Worm (Caenorhabditis elegans) whole organism, young adult: Measurements from ENCODE around the gene spat-1.

ENCODE experiments used
- F57C9.4 ChIP-seq: sonication (generic microtip); optimal IDR thresholded peaks from 2 replicates; lab custom pipeline; 2017; ENCODE audit warnings: mild to moderate bottlenecking, missing genetic modification characterization, missing compliant biosample characterization
- die-1 ChIP-seq: sonication (generic microtip); optimal IDR thresholded peaks from 2 replicates; lab custom pipeline; 2016; ENCODE audit warnings: missing genotype, mild to moderate bottlenecking, missing genetic modification characterization, missing compliant biosample characterization
- nhr-120 ChIP-seq: fragments of 200-800 bp; sonication (Bioruptor generic); IDR thresholded peaks from 2 replicates; pipeline ENCODE4 v1.3.6; 2022; ENCODE audit warnings: missing genetic modification characterization, missing compliant biosample characterization
- unc-62 ChIP-seq: fragments of 150-350 bp; optimal IDR thresholded peaks from 2 replicates; lab custom pipeline; 2014; ENCODE audit warnings: missing biosample characterization, missing genetic modification reagents, missing genetic modification characterization

- TF ChIP-seq nhr-120 (GFP tag; lab: Robert Waterston, UW), result no peak
- TF ChIP-seq unc-62 (GFP tag; lab: Kevin White, UChicago), result no peak
- no peak for TF ChIP-seq die-1 (tag; lab: Kevin White, UChicago)
- TF ChIP-seq F57C9.4, result no peak
Observed at ce11 chrII:14569322-14569721, 40.8 kb downstream of the spat-1 start.
